Worm (Caenorhabditis elegans) whole organism, early embryonic: ENCODE results near the gene ctsa-3.1.

ENCODE experiments used
- aly-1 ChIP-seq: sonication (generic microtip); optimal IDR thresholded peaks from 2 replicates; lab custom pipeline; 2016; ENCODE audit warnings: missing genetic modification characterization, missing compliant biosample characterization
- ama-1 ChIP-seq: fragments of 150-350 bp; optimal IDR thresholded peaks from 2 replicates; lab custom pipeline; 2014
- ceh-13 ChIP-seq: fragments of 200-800 bp; sonication (Bioruptor generic); optimal IDR thresholded peaks from 2 replicates; lab custom pipeline; 2018; ENCODE audit warnings: mild to moderate bottlenecking, missing genetic modification characterization, missing compliant biosample characterization
- ets-7 ChIP-seq: sonication (generic microtip); optimal IDR thresholded peaks from 2 replicates; lab custom pipeline; 2016; ENCODE audit warnings: missing genotype, missing genetic modification characterization, missing compliant biosample characterization
- flt-1 ChIP-seq: fragments of 200-800 bp; sonication (Bioruptor generic); IDR thresholded peaks from 2 replicates; pipeline ENCODE4 v1.3.6; 2022; ENCODE audit warnings: missing genetic modification characterization, missing compliant biosample characterization
- hmbx-1 ChIP-seq: sonication (generic microtip); optimal IDR thresholded peaks from 2 replicates; lab custom pipeline; 2016; ENCODE audit warnings: mild to moderate bottlenecking, missing genetic modification characterization, missing compliant biosample characterization
- hmg-4 ChIP-seq: fragments of 200-800 bp; sonication (Bioruptor generic); optimal IDR thresholded peaks from 2 replicates; lab custom pipeline; 2018; ENCODE audit warnings: mild to moderate bottlenecking, missing genetic modification characterization, missing compliant biosample characterization
- hnd-1 ChIP-seq: sonication (generic microtip); optimal IDR thresholded peaks from 2 replicates; lab custom pipeline; 2016; ENCODE audit warnings: missing genetic modification characterization, missing compliant biosample characterization
- scrt-1 ChIP-seq: fragments of 200-800 bp; sonication (Bioruptor generic); IDR thresholded peaks from 2 replicates; pipeline ENCODE4 v1.3.6; 2022; ENCODE audit warnings: missing genetic modification characterization, missing compliant biosample characterization
- sea-1 ChIP-seq: fragments of 200-800 bp; sonication (Bioruptor generic); conservative IDR thresholded peaks from 2 replicates; pipeline ENCODE4 v1.3.6; 2022; ENCODE audit warnings: missing genetic modification characterization, missing compliant biosample characterization
- tbx-11 ChIP-seq: fragments of 200-800 bp; sonication (Bioruptor generic); IDR thresholded peaks from 2 replicates; pipeline ENCODE4 v1.3.6; 2022; ENCODE audit warnings: missing genetic modification characterization, missing compliant biosample characterization
- tbx-37 ChIP-seq: fragments of 200-800 bp; sonication (Bioruptor generic); conservative IDR thresholded peaks from 2 replicates; pipeline ENCODE4 v1.3.6; 2022; ENCODE audit warnings: missing genetic modification reagents, missing genetic modification characterization, missing compliant biosample characterization
- tra-4 ChIP-seq: sonication (generic microtip); optimal IDR thresholded peaks from 2 replicates; lab custom pipeline; 2017; ENCODE audit warnings: missing genetic modification characterization, missing compliant biosample characterization

ce11 chrII:7208184-7208583, 24.5 kb upstream of the ctsa-3.1 start, which contains the start of gene dhs-7:
- TF ChIP-seq ama-1 (lab: Kevin White, UChicago) (no peak), hnd-1 (no peak), hmbx-1 (tag; lab: Kevin White, UChicago) (no peak), hmg-4 (GFP tag; lab: Kevin White, UChicago) (no peak), ets-7 (tag; lab: Kevin White, UChicago) (no peak), tbx-37 (GFP tag; lab: Robert Waterston, UW) (no peak), sea-1 (GFP tag; lab: Robert Waterston, UW) (no peak), ceh-13 (GFP tag; lab: Kevin White, UChicago) (no peak), tra-4 (tag; lab: Kevin White, UChicago) (no peak), flt-1 (GFP tag; lab: Robert Waterston, UW) (no peak), scrt-1 (GFP tag; lab: Robert Waterston, UW) (no peak), tbx-11 (GFP tag; lab: Robert Waterston, UW) (no peak), aly-1 (tag; lab: Kevin White, UChicago) (no peak)
